Worm (Caenorhabditis elegans): ENCODE results near the gene btb-7.

DNA sequence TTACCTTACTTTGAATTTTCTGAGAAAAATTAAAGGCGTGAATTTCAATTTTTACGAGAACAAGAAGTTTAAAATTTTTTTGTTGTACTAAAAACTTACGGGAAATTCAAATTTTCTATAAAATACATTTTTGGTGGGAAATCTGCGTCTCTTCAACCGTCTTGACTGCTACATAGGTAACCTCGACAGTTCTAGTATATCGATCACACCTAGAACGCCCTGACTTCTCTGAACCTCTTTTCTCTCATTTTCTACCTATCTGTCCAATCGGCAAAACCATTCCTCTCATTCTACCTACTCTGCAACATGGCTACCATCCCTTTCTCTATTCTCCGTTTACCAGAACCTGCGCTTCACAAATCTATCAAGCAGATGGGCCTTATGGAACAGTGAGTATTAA lies 29.3 kb upstream of the btb-7 start, which contains the start of gene fbxb-25:
- TF ChIP-seq rnt-1 (tag; optimal IDR thresholded peaks at IDR 0.05) (no peak), nhr-12 (tag; optimal IDR thresholded peaks at IDR 0.05) (no peak), ama-1 (optimal IDR thresholded peaks at IDR 0.05) (no peak), zag-1 (tag; optimal IDR thresholded peaks at IDR 0.05) (no peak), lin-14 (GFP tag; optimal IDR thresholded peaks at IDR 0.05) (no peak), alr-1 (tag; optimal IDR thresholded peaks at IDR 0.05; ENCODE audit: borderline replicate concordance) (no peak), C16A3.4 (tag; optimal IDR thresholded peaks at IDR 0.05) (no peak), nhr-19 (GFP tag; conservative IDR thresholded peaks at IDR 0.05) (no peak), nhr-28 (tag; optimal IDR thresholded peaks at IDR 0.05) (no peak), pax-3 (tag; optimal IDR thresholded peaks at IDR 0.05) (no peak)

All from whole organism, L1 larva.